Worm (Caenorhabditis elegans): ENCODE data around the gene C14C10.5.

Gene C14C10.5

DNA sequence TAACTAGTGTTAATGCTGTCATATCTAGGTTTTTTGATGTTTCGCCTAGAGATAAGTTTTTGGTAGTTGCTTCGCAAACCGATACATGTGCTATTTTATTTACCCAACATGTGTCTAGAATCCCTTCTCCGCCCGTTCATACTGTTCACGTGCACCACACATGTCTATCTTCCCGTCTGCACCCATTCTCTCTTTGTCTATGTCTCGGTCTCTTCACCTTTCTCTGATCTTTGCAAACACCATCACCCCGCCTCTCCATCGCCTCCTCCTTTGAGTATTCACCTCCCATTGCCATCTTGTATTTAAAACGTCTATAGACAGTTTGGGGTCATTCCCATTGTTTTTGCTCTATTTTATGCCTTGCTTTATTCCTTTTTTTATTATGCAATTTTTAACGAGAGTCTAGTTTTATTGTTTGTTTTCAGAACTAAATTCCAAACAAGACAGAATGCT is 37.3 kb downstream of the C14C10.5 start, which contains the start of gene F56H9.2 (continued):
- TF ChIP-seq nhr-19 (GFP tag; conservative IDR thresholded peaks at IDR 0.05) (peak; percentile 94), ztf-4 (tag; optimal IDR thresholded peaks at IDR 0.05) (peak; percentile 4), efl-1 (optimal IDR thresholded peaks at IDR 0.05) (peak; percentile 44 to 46), efl-1 (GFP tag; optimal IDR thresholded peaks at IDR 0.05 in 1 of 2) (peak; percentile 14 to 92), nhr-12 (tag; optimal IDR thresholded peaks at IDR 0.05) (no peak), aly-2 (tag; optimal IDR thresholded peaks at IDR 0.05) (no peak), mdl-1 (tag; optimal IDR thresholded peaks at IDR 0.05) (peak in 1 of 2 experiments; percentile 96), snu-23 (GFP tag; optimal IDR thresholded peaks at IDR 0.05) (no peak), rnt-1 (tag; optimal IDR thresholded peaks at IDR 0.05) (peak; percentile 88), nhr-28 (tag; optimal IDR thresholded peaks at IDR 0.05) (no peak), grh-1 (GFP tag; IDR thresholded peaks at IDR 0.05) (peak; percentile 69), ztf-11 (tag; optimal IDR thresholded peaks at IDR 0.05) (peak in 1 of 2 experiments; percentile 27), lin-14 (GFP tag; optimal IDR thresholded peaks at IDR 0.05) (peak; percentile 96), zip-4 (GFP tag; optimal IDR thresholded peaks at IDR 0.05) (no peak), dpl-1 (GFP tag; optimal IDR thresholded peaks at IDR 0.05) (peak; percentile 24 to 34 (median 29)), nhr-20 (tag; optimal IDR thresholded peaks at IDR 0.05) (peak; percentile 98), unc-30 (tag; optimal IDR thresholded peaks at IDR 0.05) (no peak), elt-2 (tag; optimal IDR thresholded peaks at IDR 0.05) (peak; percentile 89), lir-3 (tag; optimal IDR thresholded peaks at IDR 0.05; ENCODE audit: poor library complexity) (peak; percentile 46), ets-5 (GFP tag; IDR thresholded peaks at IDR 0.05) (no peak), mep-1 (tag; optimal IDR thresholded peaks at IDR 0.05) (peak; percentile 72), skn-1 (tag; optimal IDR thresholded peaks at IDR 0.05) (peak; percentile 65), nhr-90 (tag; optimal IDR thresholded peaks at IDR 0.05; ENCODE audit: poor library complexity) (peak; percentile 81), nhr-77 (tag; optimal IDR thresholded peaks at IDR 0.05) (peak; percentile 58), ama-1 (optimal IDR thresholded peaks at IDR 0.05) (peak; percentile 36), tbx-2 (tag; optimal IDR thresholded peaks at IDR 0.05) (peak; percentile 83), fos-1 (tag; optimal IDR thresholded peaks at IDR 0.05) (peak; percentile 13), irx-1 (tag; optimal IDR thresholded peaks at IDR 0.05) (peak; percentile 59), ceh-82 (tag; optimal IDR thresholded peaks at IDR 0.05) (peak in 2 of 3 experiments; percentile 7 to 51), swsn-7 (tag; optimal IDR thresholded peaks at IDR 0.05) (peak; percentile 74)

DNA sequence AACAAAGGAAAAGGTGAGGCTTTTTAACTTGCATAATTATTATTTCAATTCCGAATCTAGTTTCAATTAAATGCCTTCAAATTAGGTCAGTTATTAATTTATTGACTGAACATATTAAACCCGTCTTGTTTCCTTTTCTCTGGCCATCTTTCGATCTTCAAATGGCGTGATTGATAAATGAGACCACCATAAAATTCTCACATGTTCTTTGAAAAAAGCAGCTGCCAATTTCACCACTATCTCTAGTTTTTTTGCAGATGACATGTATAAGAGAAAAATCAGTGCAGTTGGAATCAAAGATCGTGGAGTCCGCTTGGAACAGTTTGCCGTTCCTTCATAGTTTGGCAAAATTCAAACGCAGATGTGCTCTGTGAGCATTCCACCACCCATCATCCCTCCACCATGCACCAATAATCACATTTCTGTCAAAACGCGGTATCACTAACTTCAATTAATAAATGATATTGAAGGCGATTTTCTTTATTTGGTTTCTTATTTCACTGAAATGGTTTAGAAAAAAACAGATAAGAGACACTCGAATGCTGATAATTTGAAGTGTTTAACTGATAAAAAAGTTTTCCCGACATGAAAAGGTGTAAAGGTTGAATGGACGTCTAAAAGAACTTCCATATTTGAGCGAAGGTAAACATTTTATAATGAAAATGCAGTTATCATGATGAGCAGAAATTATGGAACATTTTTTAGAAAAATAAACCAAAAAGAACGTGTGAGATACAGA is 37.9 kb downstream of the C14C10.5 start:
- TF ChIP-seq hlh-4 (tag; optimal IDR thresholded peaks at IDR 0.05) (no peak), efl-1 (optimal IDR thresholded peaks at IDR 0.05) (no peak), efl-1 (GFP tag; optimal IDR thresholded peaks at IDR 0.05 in 1 of 2) (peak in 1 of 2 experiments; percentile 31), C04F5.9 (tag; optimal IDR thresholded peaks at IDR 0.05) (no peak), zip-4 (GFP tag; optimal IDR thresholded peaks at IDR 0.05) (no peak), fos-1 (tag; optimal IDR thresholded peaks at IDR 0.05) (no peak), lin-35 (GFP tag; optimal IDR thresholded peaks at IDR 0.05) (peak in 1 of 2 experiments; percentile 10), tbx-2 (tag; optimal IDR thresholded peaks at IDR 0.05) (no peak), ets-5 (GFP tag; IDR thresholded peaks at IDR 0.05) (no peak), egl-13 (tag; optimal IDR thresholded peaks at IDR 0.05) (no peak), lin-13 (GFP tag; optimal IDR thresholded peaks at IDR 0.05) (peak; percentile 3), hpl-2 (GFP tag; optimal IDR thresholded peaks at IDR 0.05) (no peak), rnt-1 (tag; optimal IDR thresholded peaks at IDR 0.05) (peak; percentile 19), nhr-71 (tag; optimal IDR thresholded peaks at IDR 0.05) (no peak), nhr-237 (tag; optimal IDR thresholded peaks at IDR 0.05) (no peak), pag-3 (tag; optimal IDR thresholded peaks at IDR 0.05; ENCODE audit: borderline replicate concordance, insufficient read depth) (no peak), nhr-84 (tag; optimal IDR thresholded peaks at IDR 0.05) (no peak), xbp-1 (tag; optimal IDR thresholded peaks at IDR 0.05) (no peak), blmp-1 (tag; optimal IDR thresholded peaks at IDR 0.05) (peak; percentile 14), aha-1 (tag; optimal IDR thresholded peaks at IDR 0.05) (no peak), hlh-17 (GFP tag; optimal IDR thresholded peaks at IDR 0.05; ENCODE audit: borderline replicate concordance) (no peak), irx-1 (tag; optimal IDR thresholded peaks at IDR 0.05) (no peak), sup-37 (GFP tag; optimal IDR thresholded peaks at IDR 0.05) (no peak), F16B12.6 (tag; optimal IDR thresholded peaks at IDR 0.05) (no peak), nhr-20 (tag; optimal IDR thresholded peaks at IDR 0.05) (no peak), nhr-11 (tag; optimal IDR thresholded peaks at IDR 0.05) (no peak), nhr-28 (tag; optimal IDR thresholded peaks at IDR 0.05) (no peak), unc-62 (GFP tag; optimal IDR thresholded peaks at IDR 0.05) (no peak), lir-3 (tag; optimal IDR thresholded peaks at IDR 0.05; ENCODE audit: poor library complexity) (no peak), unc-86 (tag; optimal IDR thresholded peaks at IDR 0.05) (no peak), ceh-90 (tag; optimal IDR thresholded peaks at IDR 0.05) (no peak)
